Fruit fly (Drosophila melanogaster): ENCODE measurements around the gene CG12057.

Gene CG12057

dm6 chrX:9201866-9202681, 10.6 kb downstream of the CG12057 start:
- TF ChIP-seq rn (GFP tag; IDR thresholded peaks at IDR 0.05): peak; percentile 55; the same call in 1 of the 2 replicates
- no peak for TF ChIP-seq Pif1A (GFP tag; optimal IDR thresholded peaks at IDR 0.05)
- peak; percentile 87 for TF ChIP-seq CG4496 (GFP tag; IDR thresholded peaks at IDR 0.05)
- peak; percentile 52 for TF ChIP-seq CG8159 (tag; optimal IDR thresholded peaks at IDR 0.05)
- peak; percentile 33 for TF ChIP-seq CG34367 (tag; optimal IDR thresholded peaks at IDR 0.05)
- peak; percentile 91 for TF ChIP-seq Ets98B (GFP tag; IDR thresholded peaks at IDR 0.05)
- peak; percentile 67 for TF ChIP-seq CG14655 (GFP tag; optimal IDR thresholded peaks at IDR 0.05)
- TF ChIP-seq CG32121 (GFP tag; IDR thresholded peaks at IDR 0.05): peak; percentile 82
- TF ChIP-seq CG13204 (GFP tag; optimal IDR thresholded peaks at IDR 0.05): no peak
- peak; percentile 62 for TF ChIP-seq CG10348 (GFP tag; IDR thresholded peaks at IDR 0.05)
- TF ChIP-seq EcR (GFP tag; optimal IDR thresholded peaks at IDR 0.05): no peak
- TF ChIP-seq fd96Ca (GFP tag; IDR thresholded peaks at IDR 0.05): peak; percentile 91
- TF ChIP-seq Pif1B (GFP tag; optimal IDR thresholded peaks at IDR 0.05): peak; percentile 4
- peak; percentile 77 for TF ChIP-seq CG12605 (GFP tag; IDR thresholded peaks at IDR 0.05)
- peak; percentile 6 for TF ChIP-seq CG8301 (tag; optimal IDR thresholded peaks at IDR 0.05)
- TF ChIP-seq CG17806 (tag; optimal IDR thresholded peaks at IDR 0.05): peak; percentile 49
- peak; percentile 58 for TF ChIP-seq CG15710 (tag; optimal IDR thresholded peaks at IDR 0.05)
- TF ChIP-seq Snoo (tag; optimal IDR thresholded peaks at IDR 0.05): no peak
- TF ChIP-seq D1 (tag; optimal IDR thresholded peaks at IDR 0.05): no peak
- peak; percentile 51 for TF ChIP-seq CG9948 (tag; optimal IDR thresholded peaks at IDR 0.05)

- TF ChIP-seq CG4496 (GFP tag; IDR thresholded peaks at IDR 0.05) (0 out of 3 replicates have a peak, but pooled peaks have one; percentile 12), CG17806 (tag; optimal IDR thresholded peaks at IDR 0.05) (no peak)
These were observed 19.3 kb downstream of the CG12057 start, which contains the start of gene SmydA-9 for dm6 chrX:9210787-9211186. Gene SmydA-9 (minus strand): TSS chrX:9210887.

- TF ChIP-seq Ets98B (GFP tag; IDR thresholded peaks at IDR 0.05): no peak
- no peak for TF ChIP-seq CG12605 (GFP tag; IDR thresholded peaks at IDR 0.05)
- no peak for TF ChIP-seq Pif1B (GFP tag; optimal IDR thresholded peaks at IDR 0.05)
- no peak for TF ChIP-seq D1 (tag; optimal IDR thresholded peaks at IDR 0.05)
- no peak for TF ChIP-seq CG8159 (tag; optimal IDR thresholded peaks at IDR 0.05)
- TF ChIP-seq CG10348 (GFP tag; IDR thresholded peaks at IDR 0.05): no peak
- no peak for TF ChIP-seq EcR (GFP tag; optimal IDR thresholded peaks at IDR 0.05)
- no peak for TF ChIP-seq Pif1A (GFP tag; optimal IDR thresholded peaks at IDR 0.05)
- no peak for TF ChIP-seq CG34367 (tag; optimal IDR thresholded peaks at IDR 0.05)
- TF ChIP-seq CG4496 (GFP tag; IDR thresholded peaks at IDR 0.05): no peak
- no peak for TF ChIP-seq CG8301 (tag; optimal IDR thresholded peaks at IDR 0.05)
- TF ChIP-seq fd96Ca (GFP tag; IDR thresholded peaks at IDR 0.05): no peak
- TF ChIP-seq CG15710 (tag; optimal IDR thresholded peaks at IDR 0.05): no peak
- no peak for TF ChIP-seq rn (GFP tag; IDR thresholded peaks at IDR 0.05)
- no peak for TF ChIP-seq CG17806 (tag; optimal IDR thresholded peaks at IDR 0.05)
- TF ChIP-seq Snoo (tag; optimal IDR thresholded peaks at IDR 0.05): no peak
- no peak for TF ChIP-seq gl (tag; optimal IDR thresholded peaks at IDR 0.05)
- TF ChIP-seq CG32121 (GFP tag; IDR thresholded peaks at IDR 0.05): no peak
- TF ChIP-seq CG13204 (GFP tag; optimal IDR thresholded peaks at IDR 0.05): no peak
- TF ChIP-seq CG14655 (GFP tag; optimal IDR thresholded peaks at IDR 0.05): no peak
These were observed 23.1 kb downstream of the CG12057 start, which contains the start of gene Obp8a for dm6 chrX:9214576-9214975. Gene Obp8a (plus strand): TSS chrX:9214876.

dm6 chrX:9215485-9215884, 24.0 kb downstream of the CG12057 start, which contains the start of gene CG15368:
Gene CG15368 (plus strand): TSS chrX:9215785.
- TF ChIP-seq fd96Ca (GFP tag; IDR thresholded peaks at IDR 0.05) (no peak), CG8159 (tag; optimal IDR thresholded peaks at IDR 0.05) (no peak), CG34367 (tag; optimal IDR thresholded peaks at IDR 0.05) (no peak), gl (tag; optimal IDR thresholded peaks at IDR 0.05) (no peak)

dm6 chrX:9216572-9216971, 25.1 kb downstream of the CG12057 start, which contains the start of gene CG15369:
Gene CG15369 (plus strand): TSS chrX:9216872.
- no peak for TF ChIP-seq gl (tag; optimal IDR thresholded peaks at IDR 0.05)
- TF ChIP-seq CG8159 (tag; optimal IDR thresholded peaks at IDR 0.05): no peak
- no peak for TF ChIP-seq Ets98B (GFP tag; IDR thresholded peaks at IDR 0.05)
- TF ChIP-seq Pif1B (GFP tag; optimal IDR thresholded peaks at IDR 0.05): no peak
- TF ChIP-seq CG8301 (tag; optimal IDR thresholded peaks at IDR 0.05): no peak
- no peak for TF ChIP-seq CG12605 (GFP tag; IDR thresholded peaks at IDR 0.05)
- no peak for TF ChIP-seq CG14655 (GFP tag; optimal IDR thresholded peaks at IDR 0.05)
- TF ChIP-seq Snoo (tag; optimal IDR thresholded peaks at IDR 0.05): no peak
- TF ChIP-seq CG4496 (GFP tag; IDR thresholded peaks at IDR 0.05): no peak
- no peak for TF ChIP-seq rn (GFP tag; IDR thresholded peaks at IDR 0.05)
- no peak for TF ChIP-seq EcR (GFP tag; optimal IDR thresholded peaks at IDR 0.05)
- TF ChIP-seq CG9948 (tag; optimal IDR thresholded peaks at IDR 0.05): no peak
- TF ChIP-seq CG34367 (tag; optimal IDR thresholded peaks at IDR 0.05): no peak
- no peak for TF ChIP-seq CG15710 (tag; optimal IDR thresholded peaks at IDR 0.05)
- TF ChIP-seq CG32121 (GFP tag; IDR thresholded peaks at IDR 0.05): no peak
- no peak for TF ChIP-seq CG13204 (GFP tag; optimal IDR thresholded peaks at IDR 0.05)
- TF ChIP-seq CG10348 (GFP tag; IDR thresholded peaks at IDR 0.05): no peak
- TF ChIP-seq D1 (tag; optimal IDR thresholded peaks at IDR 0.05): no peak

DNA sequence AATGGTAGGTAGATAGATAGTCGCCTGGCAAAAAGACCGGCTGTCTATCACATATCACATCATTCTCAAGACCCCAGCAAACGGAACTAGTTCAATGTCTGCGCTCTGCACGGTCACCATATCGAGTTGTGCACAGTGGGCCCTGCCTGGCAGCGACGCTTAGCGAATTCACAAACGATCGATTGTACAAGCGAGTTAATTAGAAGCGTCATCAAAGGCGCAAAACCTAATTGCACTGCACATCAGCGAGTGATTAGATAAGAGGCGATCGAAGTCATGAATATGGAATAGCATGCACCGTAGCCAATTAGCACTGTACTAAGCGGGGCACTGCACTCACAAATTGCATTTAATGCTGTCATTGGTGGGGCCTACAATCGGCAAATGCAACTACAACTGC, 29.0 kb downstream of the CG12057 start:
- TF ChIP-seq CG15710 (tag; optimal IDR thresholded peaks at IDR 0.05) (no peak), Pif1A (GFP tag; optimal IDR thresholded peaks at IDR 0.05) (no peak), CG12605 (GFP tag; IDR thresholded peaks at IDR 0.05) (peak; percentile 34; the same call in 1 of the 2 replicates), Ets98B (GFP tag; IDR thresholded peaks at IDR 0.05) (peak; percentile 79), CG34367 (tag; optimal IDR thresholded peaks at IDR 0.05) (no peak), CG32121 (GFP tag; IDR thresholded peaks at IDR 0.05) (peak; percentile 75), EcR (GFP tag; optimal IDR thresholded peaks at IDR 0.05) (no peak), CG14655 (GFP tag; optimal IDR thresholded peaks at IDR 0.05) (peak; percentile 60), CG4496 (GFP tag; IDR thresholded peaks at IDR 0.05) (peak; percentile 83), gl (tag; optimal IDR thresholded peaks at IDR 0.05) (no peak), CG9948 (tag; optimal IDR thresholded peaks at IDR 0.05) (peak; percentile 16), CG17806 (tag; optimal IDR thresholded peaks at IDR 0.05) (no peak), fd96Ca (GFP tag; IDR thresholded peaks at IDR 0.05) (peak; percentile 78; the same call in 2 of the 3 replicates), CG10348 (GFP tag; IDR thresholded peaks at IDR 0.05) (peak; percentile 66), CG8159 (tag; optimal IDR thresholded peaks at IDR 0.05) (no peak), Pif1B (GFP tag; optimal IDR thresholded peaks at IDR 0.05) (no peak), rn (GFP tag; IDR thresholded peaks at IDR 0.05) (no peak), CG13204 (GFP tag; optimal IDR thresholded peaks at IDR 0.05) (no peak), CG8301 (tag; optimal IDR thresholded peaks at IDR 0.05) (peak; percentile 44), D1 (tag; optimal IDR thresholded peaks at IDR 0.05) (no peak), Snoo (tag; optimal IDR thresholded peaks at IDR 0.05) (no peak)

Measured in whole organism, pupa.